Fruit fly (Drosophila melanogaster): ENCODE measurements around the gene Efa6.

Gene Efa6

dm6 chr3R:22625514-22626333 lies 38.2 kb downstream of the Efa6 start (continued):
- no peak for TF ChIP-seq hkb (optimal IDR thresholded peaks at IDR 0.05)
- no peak for TF ChIP-seq hkb (GFP tag; IDR thresholded peaks at IDR 0.05)
- TF ChIP-seq D (optimal IDR thresholded peaks at IDR 0.05): no peak
- peak; percentile 76 for TF ChIP-seq D (GFP tag; optimal IDR thresholded peaks at IDR 0.05)
- TF ChIP-seq bsh (GFP tag; optimal IDR thresholded peaks at IDR 0.05): peak in 1 of 2 experiments; percentile 59
- peak; percentile 58 for TF ChIP-seq Hmr (GFP tag; optimal IDR thresholded peaks at IDR 0.05)
- no peak for TF ChIP-seq Kr (GFP tag; optimal IDR thresholded peaks at IDR 0.05)
- no peak for TF ChIP-seq HLH4C (GFP tag; IDR thresholded peaks at IDR 0.05; ENCODE audit: partially characterized antibody)
- peak; percentile 52 for TF ChIP-seq grau (tag; optimal IDR thresholded peaks at IDR 0.05)
- TF ChIP-seq CG17359 (tag; optimal IDR thresholded peaks at IDR 0.05): peak; percentile 23
- TF ChIP-seq nmo (GFP tag; optimal IDR thresholded peaks at IDR 0.05): peak; percentile 76
- peak; percentile 13 for TF ChIP-seq Max (GFP tag; optimal IDR thresholded peaks at IDR 0.05)
- peak; percentile 62 for TF ChIP-seq Med (GFP tag)
- TF ChIP-seq lmd (GFP tag; IDR thresholded peaks at IDR 0.05): no peak
- no peak for TF ChIP-seq vnd (GFP tag; IDR thresholded peaks at IDR 0.05; ENCODE audit: partially characterized antibody)
- peak; percentile 30 for TF ChIP-seq unpg (GFP tag; optimal IDR thresholded peaks at IDR 0.05)
- no peak for TF ChIP-seq Hey (tag; optimal IDR thresholded peaks at IDR 0.05)
- TF ChIP-seq exex (tag; optimal IDR thresholded peaks at IDR 0.05): no peak
- peak; percentile 53 for TF ChIP-seq dmrt11E (tag; optimal IDR thresholded peaks at IDR 0.05)
- TF ChIP-seq cg (GFP tag; optimal IDR thresholded peaks at IDR 0.05): no peak
- no peak for TF ChIP-seq sqz (GFP tag; optimal IDR thresholded peaks at IDR 0.05)
- TF ChIP-seq kay (GFP tag; optimal IDR thresholded peaks at IDR 0.05): no peak
- peak; percentile 37; the same call in 1 of the 2 replicates for TF ChIP-seq CG32767 (GFP tag; IDR thresholded peaks at IDR 0.05)
- no peak for TF ChIP-seq CG6854 (GFP tag; optimal IDR thresholded peaks at IDR 0.05)
- peak; percentile 40 for TF ChIP-seq CG1529 (GFP tag; optimal IDR thresholded peaks at IDR 0.05)
- TF ChIP-seq CG17829 (tag; optimal IDR thresholded peaks at IDR 0.05): peak; percentile 25
- TF ChIP-seq toy (GFP tag; IDR thresholded peaks at IDR 0.05): no peak
- TF ChIP-seq esg (GFP tag; conservative IDR thresholded peaks at IDR 0.05): 0 out of 2 replicates have a peak, but pooled peaks have one; percentile 23
- no peak for TF ChIP-seq MTF-1 (GFP tag; optimal IDR thresholded peaks at IDR 0.05; ENCODE audit: borderline replicate concordance)
- no peak for TF ChIP-seq jigr1 (GFP tag; IDR thresholded peaks at IDR 0.05)
- TF ChIP-seq CG12659 (GFP tag; optimal IDR thresholded peaks at IDR 0.05): peak; percentile 37
- TF ChIP-seq lov (optimal IDR thresholded peaks at IDR 0.05): no peak
- TF ChIP-seq lov (GFP tag; IDR thresholded peaks at IDR 0.05): no peak
- TF ChIP-seq CG17912 (GFP tag; optimal IDR thresholded peaks at IDR 0.05): no peak
- peak; percentile 57 for TF ChIP-seq CG6689 (GFP tag; IDR thresholded peaks at IDR 0.05)
- TF ChIP-seq so (GFP tag; IDR thresholded peaks at IDR 0.05): no peak
- peak; percentile 30 for TF ChIP-seq corto (GFP tag; optimal IDR thresholded peaks at IDR 0.05)
- TF ChIP-seq CG17361 (GFP tag; IDR thresholded peaks at IDR 0.05): peak; percentile 73; the same call in 2 of the 3 replicates
- no peak for TF ChIP-seq pho (GFP tag; optimal IDR thresholded peaks at IDR 0.05)
- TF ChIP-seq CG1792 (GFP tag; optimal IDR thresholded peaks at IDR 0.05): no peak
- TF ChIP-seq gfzf (GFP tag; optimal IDR thresholded peaks at IDR 0.05): no peak
- no peak for TF ChIP-seq CG43689 (GFP tag; IDR thresholded peaks at IDR 0.05)
- no peak for TF ChIP-seq ato (GFP tag; IDR thresholded peaks at IDR 0.05; ENCODE audit: partially characterized antibody)
- TF ChIP-seq BtbVII (GFP tag; optimal IDR thresholded peaks at IDR 0.05): no peak
- TF ChIP-seq CG18262 (tag; optimal IDR thresholded peaks at IDR 0.05): peak; percentile 80
- TF ChIP-seq bigmax (GFP tag; optimal IDR thresholded peaks at IDR 0.05): no peak
- no peak for TF ChIP-seq usp (GFP tag; optimal IDR thresholded peaks at IDR 0.05)
- TF ChIP-seq row (GFP tag; IDR thresholded peaks at IDR 0.05): peak; percentile 49; the same call in 2 of the 3 replicates
- TF ChIP-seq twi (tag; optimal IDR thresholded peaks at IDR 0.05): peak; percentile 4
- peak; percentile 87 for TF ChIP-seq sens (GFP tag)
